Fruit fly (Drosophila melanogaster): ENCODE data around the gene Ubc87F.

Ubc87F gene

dm6 chr3R:13715674-13716454 lies 2.1 kb downstream of the Ubc87F start:
- TF ChIP-seq crol (GFP tag; IDR thresholded peaks at IDR 0.05) (no peak), abd-A (tag; optimal IDR thresholded peaks at IDR 0.05) (peak; percentile 11), bsh (GFP tag; optimal IDR thresholded peaks at IDR 0.05) (peak in 1 of 2 experiments; percentile 28), Blimp-1 (GFP tag; optimal IDR thresholded peaks at IDR 0.05) (peak; percentile 30), CG4360 (GFP tag; IDR thresholded peaks at IDR 0.05) (no peak), ac (GFP tag; optimal IDR thresholded peaks at IDR 0.05) (peak; percentile 27), D19A (tag; optimal IDR thresholded peaks at IDR 0.05) (peak; percentile 50), HLH3B (GFP tag; IDR thresholded peaks at IDR 0.05) (no peak), kni (GFP tag; optimal IDR thresholded peaks at IDR 0.05) (peak; percentile 59), chinmo (GFP tag; IDR thresholded peaks at IDR 0.05; ENCODE audit: partially characterized antibody) (0 out of 4 replicates have a peak, but pooled peaks have one; percentile 38), Hr3 (GFP tag; optimal IDR thresholded peaks at IDR 0.05) (no peak), CG10274 (GFP tag; optimal IDR thresholded peaks at IDR 0.05) (peak; percentile 44), tio (GFP tag; optimal IDR thresholded peaks at IDR 0.05) (no peak), C15 (GFP tag; IDR thresholded peaks at IDR 0.05) (no peak), CG11723 (GFP tag; optimal IDR thresholded peaks at IDR 0.05) (no peak), CG11398 (GFP tag; optimal IDR thresholded peaks at IDR 0.05) (no peak), z (GFP tag; IDR thresholded peaks at IDR 0.05) (peak; percentile 88), Med (GFP tag) (peak; percentile 34), CG8089 (GFP tag; optimal IDR thresholded peaks at IDR 0.05) (no peak), Asciz (GFP tag; optimal IDR thresholded peaks at IDR 0.05) (no peak), grn (GFP tag; optimal IDR thresholded peaks at IDR 0.05) (no peak), MESR4 (GFP tag; optimal IDR thresholded peaks at IDR 0.05) (no peak), cad (GFP tag; optimal IDR thresholded peaks at IDR 0.05) (peak; percentile 82), CG9727 (GFP tag; optimal IDR thresholded peaks at IDR 0.05) (no peak), zen (tag; optimal IDR thresholded peaks at IDR 0.05) (peak; percentile 73), CG8388 (GFP tag; optimal IDR thresholded peaks at IDR 0.05) (no peak), cg (GFP tag; optimal IDR thresholded peaks at IDR 0.05) (peak; percentile 17), bcd (GFP tag; optimal IDR thresholded peaks at IDR 0.05) (no peak), insv (GFP tag; optimal IDR thresholded peaks at IDR 0.05) (peak in 1 of 2 experiments; percentile 66), tna (GFP tag; IDR thresholded peaks at IDR 0.05; ENCODE audit: partially characterized antibody) (no peak), CG3838 (GFP tag; optimal IDR thresholded peaks at IDR 0.05) (no peak), CG12769 (tag; optimal IDR thresholded peaks at IDR 0.05) (peak; percentile 19), CG12071 (GFP tag; optimal IDR thresholded peaks at IDR 0.05) (no peak), CG12391 (tag; optimal IDR thresholded peaks at IDR 0.05) (no peak), HHEX (GFP tag; optimal IDR thresholded peaks at IDR 0.05) (no peak), CG31441 (GFP tag; IDR thresholded peaks at IDR 0.05) (no peak), Deaf1 (tag; optimal IDR thresholded peaks at IDR 0.05) (peak; percentile 4), D19B (GFP tag; optimal IDR thresholded peaks at IDR 0.05) (peak; percentile 68), CG13894 (tag; optimal IDR thresholded peaks at IDR 0.05) (peak; percentile 51), al (GFP tag; IDR thresholded peaks at IDR 0.05) (no peak), dmrt99B (tag; optimal IDR thresholded peaks at IDR 0.05) (no peak), CG1529 (GFP tag; optimal IDR thresholded peaks at IDR 0.05) (no peak), CG2199 (GFP tag; IDR thresholded peaks at IDR 0.05) (0 out of 3 replicates have a peak, but pooled peaks have one; percentile 24), CG7372 (GFP tag; IDR thresholded peaks at IDR 0.05) (no peak), ind (GFP tag; optimal IDR thresholded peaks at IDR 0.05) (no peak), CG17568 (GFP tag; optimal IDR thresholded peaks at IDR 0.05) (no peak), pros (GFP tag; optimal IDR thresholded peaks at IDR 0.05) (peak; percentile 97), nom (GFP tag; optimal IDR thresholded peaks at IDR 0.05) (peak; percentile 85)

All from whole organism, embryonic.